ENCODE assay signal across 6 worm cellular contexts in the genomic region with DNA sequence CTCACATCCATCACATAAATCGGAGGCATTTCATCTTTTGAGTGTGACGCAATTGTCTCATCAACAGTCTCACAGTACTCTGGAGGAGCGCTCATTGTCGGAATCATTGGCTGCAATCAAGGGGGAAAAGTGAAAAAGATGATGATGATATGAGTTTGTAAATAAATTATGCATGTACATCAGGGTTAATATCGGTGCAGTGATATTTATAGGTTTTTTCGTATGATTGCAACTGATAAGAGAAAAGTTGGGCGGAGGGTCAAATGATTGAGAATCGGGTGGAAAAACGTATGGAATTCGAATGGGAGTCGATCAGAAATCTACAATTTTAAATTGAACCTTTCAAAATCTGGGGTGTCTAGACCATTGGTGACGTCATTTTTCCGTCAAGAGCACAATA.
TF ChIP-seq lines count a peak whose summit lies in the region.

A gene (minus strand): TSS at position 201 of the 400 bp plus-strand sequence.

TF ChIP-seq in whole organism, L1 larva, 84 proteins besides CTCF, POLR2A, EP300 and RAD21:
- TF ChIP-seq rnt-1 (tag; optimal IDR thresholded peaks at IDR 0.05; lab: Kevin White, UChicago) = no peak
- TF ChIP-seq elt-2 (tag; optimal IDR thresholded peaks at IDR 0.05; lab: Kevin White, UChicago) = peak; percentile 75
- TF ChIP-seq tlp-1 (tag; optimal IDR thresholded peaks at IDR 0.05; lab: Kevin White, UChicago) = peak; percentile 38
- no peak for TF ChIP-seq unc-30 (tag; optimal IDR thresholded peaks at IDR 0.05; lab: Kevin White, UChicago)
- no peak for TF ChIP-seq lin-15B (tag; optimal IDR thresholded peaks at IDR 0.05; lab: Kevin White, UChicago)
TF ChIP-seq in whole organism, L1 larva: peak in this region for 2.

TF ChIP-seq in whole organism, L2 larva, 48 proteins besides CTCF, POLR2A, EP300 and RAD21 (continues in another document):
- TF ChIP-seq unc-62 (GFP tag; optimal IDR thresholded peaks at IDR 0.05; lab: Kevin White, UChicago) (no peak), fos-1 (tag; optimal IDR thresholded peaks at IDR 0.05; lab: Kevin White, UChicago) (peak; percentile 80), C34F6.9 (tag; optimal IDR thresholded peaks at IDR 0.05; lab: Kevin White, UChicago) (no peak), ztf-4 (tag; optimal IDR thresholded peaks at IDR 0.05; lab: Kevin White, UChicago) (no peak), blmp-1 (tag; optimal IDR thresholded peaks at IDR 0.05; lab: Kevin White, UChicago; ENCODE audit: insufficient read depth) (no peak), nhr-21 (tag; optimal IDR thresholded peaks at IDR 0.05; lab: Kevin White, UChicago) (no peak), lsy-2 (tag; optimal IDR thresholded peaks at IDR 0.05; lab: Kevin White, UChicago) (no peak), sma-3 (GFP tag; optimal IDR thresholded peaks at IDR 0.05; lab: Kevin White, UChicago) (no peak), mbf-1 (tag; optimal IDR thresholded peaks at IDR 0.05; lab: Kevin White, UChicago) (no peak), sma-9 (GFP tag; optimal IDR thresholded peaks at IDR 0.05; lab: Kevin White, UChicago) (peak; percentile 32), sma-9 (tag; optimal IDR thresholded peaks at IDR 0.05; lab: Kevin White, UChicago) (no peak), peb-1 (tag; optimal IDR thresholded peaks at IDR 0.05; lab: Kevin White, UChicago) (no peak), ztf-11 (tag; optimal IDR thresholded peaks at IDR 0.05; lab: Kevin White, UChicago) (no peak), skn-1 (tag; optimal IDR thresholded peaks at IDR 0.05; lab: Kevin White, UChicago) (no peak), ceh-82 (tag; optimal IDR thresholded peaks at IDR 0.05; lab: Kevin White, UChicago) (no peak), gmeb-1 (tag; optimal IDR thresholded peaks at IDR 0.05; lab: Kevin White, UChicago) (peak; percentile 24), nhr-25 (tag; optimal IDR thresholded peaks at IDR 0.05; lab: Kevin White, UChicago) (no peak)

TF ChIP-seq in whole organism, L3 larva, 47 proteins besides CTCF, POLR2A, EP300 and RAD21:
- TF ChIP-seq R02D3.7 (tag; optimal IDR thresholded peaks at IDR 0.05; lab: Kevin White, UChicago) = no peak
- TF ChIP-seq elt-2 (tag; optimal IDR thresholded peaks at IDR 0.05; lab: Kevin White, UChicago) = peak; percentile 72
- TF ChIP-seq elt-3 (tag; optimal IDR thresholded peaks at IDR 0.05; lab: Kevin White, UChicago) = no peak
- TF ChIP-seq zag-1 (tag; optimal IDR thresholded peaks at IDR 0.05; lab: Kevin White, UChicago) = no peak
- peak; percentile 26 for TF ChIP-seq pqm-1 (tag; optimal IDR thresholded peaks at IDR 0.05; lab: Kevin White, UChicago)

TF ChIP-seq in whole organism, L4 larva, 104 proteins besides CTCF, POLR2A, EP300 and RAD21 (continues in another document):
- no peak for TF ChIP-seq lsy-2 (tag; optimal IDR thresholded peaks at IDR 0.05; lab: Kevin White, UChicago)
- TF ChIP-seq egl-27 (tag; optimal IDR thresholded peaks at IDR 0.05; lab: Kevin White, UChicago) = no peak
- no peak for TF ChIP-seq zfp-2 (tag; optimal IDR thresholded peaks at IDR 0.05; lab: Kevin White, UChicago)
- TF ChIP-seq madf-9 (GFP tag; conservative IDR thresholded peaks at IDR 0.05; lab: Robert Waterston, UW) = no peak
- TF ChIP-seq nhr-42 (GFP tag; IDR thresholded peaks at IDR 0.05; lab: Robert Waterston, UW) = no peak
- peak; percentile 4 for TF ChIP-seq aha-1 (tag; lab: Kevin White, UChicago)
- TF ChIP-seq dmd-6 (GFP tag; IDR thresholded peaks at IDR 0.05; lab: Robert Waterston, UW) = 0 out of 2 replicates have a peak, but pooled peaks have one; percentile 9
- TF ChIP-seq unc-62 (GFP tag; optimal IDR thresholded peaks at IDR 0.05 in 1 of 2; lab: Kevin White, UChicago) = no peak
- TF ChIP-seq unc-62 (tag; optimal IDR thresholded peaks at IDR 0.05; lab: Kevin White, UChicago) = no peak
- TF ChIP-seq cey-2 (tag; optimal IDR thresholded peaks at IDR 0.05; lab: Kevin White, UChicago; ENCODE audit: borderline replicate concordance, insufficient read depth) = no peak
- no peak for TF ChIP-seq F37D6.2 (tag; optimal IDR thresholded peaks at IDR 0.05; lab: Kevin White, UChicago)
- TF ChIP-seq ces-1 (GFP tag; optimal IDR thresholded peaks at IDR 0.05; lab: Kevin White, UChicago) = no peak
- TF ChIP-seq skn-1 (tag; optimal IDR thresholded peaks at IDR 0.05; lab: Kevin White, UChicago) = no peak
- TF ChIP-seq unc-39 (tag; optimal IDR thresholded peaks at IDR 0.05; lab: Kevin White, UChicago) = no peak
- TF ChIP-seq D1046.2 (GFP tag; IDR thresholded peaks at IDR 0.05; lab: Robert Waterston, UW) = no peak
- no peak for TF ChIP-seq Y5F2A.4 (GFP tag; optimal IDR thresholded peaks at IDR 0.05; lab: Kevin White, UChicago)
- no peak for TF ChIP-seq F26F4.8 (GFP tag; conservative IDR thresholded peaks at IDR 0.05; lab: Robert Waterston, UW)
- peak; percentile 48; the same call in 1 of the 2 replicates for TF ChIP-seq php-3 (GFP tag; IDR thresholded peaks at IDR 0.05; lab: Robert Waterston, UW)
- TF ChIP-seq nhr-102 (tag; optimal IDR thresholded peaks at IDR 0.05; lab: Kevin White, UChicago) = no peak
- no peak for TF ChIP-seq nhr-237 (tag; optimal IDR thresholded peaks at IDR 0.05; lab: Kevin White, UChicago)
- TF ChIP-seq hlh-11 (tag; optimal IDR thresholded peaks at IDR 0.05; lab: Kevin White, UChicago) = peak; percentile 28

TF ChIP-seq in whole organism, late embryonic, 69 proteins besides CTCF, POLR2A, EP300 and RAD21:
- TF ChIP-seq elt-2 (tag; optimal IDR thresholded peaks at IDR 0.05; lab: Kevin White, UChicago) (peak; percentile 60), T23F11.4 (GFP tag; optimal IDR thresholded peaks at IDR 0.05; lab: Kevin White, UChicago) (no peak), nfya-1 (tag; optimal IDR thresholded peaks at IDR 0.05; lab: Kevin White, UChicago) (no peak)

TF ChIP-seq in whole organism, young adult, 124 proteins besides CTCF, POLR2A, EP300 and RAD21:
- TF ChIP-seq nhr-80 (tag; optimal IDR thresholded peaks at IDR 0.05; lab: Kevin White, UChicago) (peak; percentile 37), tlf-1 (GFP tag; optimal IDR thresholded peaks at IDR 0.05; lab: Kevin White, UChicago) (no peak), ceh-91 (GFP tag; IDR thresholded peaks at IDR 0.05; lab: Robert Waterston, UW) (no peak)
TF ChIP-seq in whole organism, young adult: peak in this region for 1.
